Worm (Caenorhabditis elegans): ENCODE data around the gene K09C4.10.

K09C4.10 gene

DNA sequence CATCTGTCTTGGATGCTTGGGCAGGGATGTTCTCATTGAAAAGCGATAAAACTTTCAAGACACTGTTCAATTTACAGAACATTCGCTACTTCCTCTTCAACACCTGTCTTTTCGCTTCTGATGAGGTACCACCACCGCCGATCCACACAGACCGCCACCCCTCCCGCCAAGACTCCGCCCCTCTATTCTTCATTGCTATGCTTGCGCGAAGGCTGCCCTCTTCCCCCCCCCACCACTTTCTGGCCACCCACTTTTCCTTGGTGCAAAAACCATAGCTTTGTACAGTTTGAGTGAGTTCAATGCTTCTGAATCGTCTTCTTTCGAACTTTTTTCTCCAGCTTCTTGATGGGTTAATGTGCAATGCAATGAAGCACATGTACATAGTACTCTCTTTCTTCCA lies 33.9 kb upstream of the K09C4.10 start:
- TF ChIP-seq F49E8.2 (tag; optimal IDR thresholded peaks at IDR 0.05; ENCODE audit: borderline replicate concordance): no peak
- TF ChIP-seq set-16 (GFP tag; IDR thresholded peaks at IDR 0.05): peak; percentile 67

DNA sequence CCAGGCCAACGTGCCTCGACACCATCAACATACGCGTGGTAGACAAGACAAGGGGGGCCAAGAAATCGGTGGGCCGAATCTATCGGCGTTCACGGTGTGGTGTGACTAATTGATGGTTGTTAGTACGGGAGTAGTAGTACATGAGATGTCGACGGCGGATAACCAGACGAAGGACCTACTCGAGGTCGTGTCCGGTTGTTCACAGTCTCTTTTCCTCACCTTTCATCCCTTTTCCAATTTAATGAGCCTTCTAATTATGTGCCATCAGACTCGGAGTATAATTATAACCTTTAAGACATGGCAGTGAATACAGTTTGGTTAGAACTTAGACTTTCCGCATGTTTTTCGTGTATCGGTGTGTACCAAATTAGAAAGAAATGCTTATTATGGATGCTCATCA lies 30.7 kb upstream of the K09C4.10 start:
- TF ChIP-seq nhr-102 (tag; optimal IDR thresholded peaks at IDR 0.05) (no peak), T20F7.1 (GFP tag; optimal IDR thresholded peaks at IDR 0.05) (no peak), skn-1 (tag; optimal IDR thresholded peaks at IDR 0.05) (no peak), mdt-29 (GFP tag; IDR thresholded peaks at IDR 0.05) (no peak), tra-1 (GFP tag; IDR thresholded peaks at IDR 0.05) (no peak), F10B5.3 (tag; optimal IDR thresholded peaks at IDR 0.05) (no peak), nhr-6 (tag; optimal IDR thresholded peaks at IDR 0.05) (no peak), lin-29 (GFP tag; IDR thresholded peaks at IDR 0.05) (no peak), lim-7 (GFP tag; IDR thresholded peaks at IDR 0.05) (no peak), daf-16 (GFP tag; optimal IDR thresholded peaks at IDR 0.05) (no peak), daf-16 (tag; optimal IDR thresholded peaks at IDR 0.05) (no peak), Y48G9A.11 (GFP tag; IDR thresholded peaks at IDR 0.05) (no peak), lsy-2 (tag; optimal IDR thresholded peaks at IDR 0.05) (no peak)

DNA sequence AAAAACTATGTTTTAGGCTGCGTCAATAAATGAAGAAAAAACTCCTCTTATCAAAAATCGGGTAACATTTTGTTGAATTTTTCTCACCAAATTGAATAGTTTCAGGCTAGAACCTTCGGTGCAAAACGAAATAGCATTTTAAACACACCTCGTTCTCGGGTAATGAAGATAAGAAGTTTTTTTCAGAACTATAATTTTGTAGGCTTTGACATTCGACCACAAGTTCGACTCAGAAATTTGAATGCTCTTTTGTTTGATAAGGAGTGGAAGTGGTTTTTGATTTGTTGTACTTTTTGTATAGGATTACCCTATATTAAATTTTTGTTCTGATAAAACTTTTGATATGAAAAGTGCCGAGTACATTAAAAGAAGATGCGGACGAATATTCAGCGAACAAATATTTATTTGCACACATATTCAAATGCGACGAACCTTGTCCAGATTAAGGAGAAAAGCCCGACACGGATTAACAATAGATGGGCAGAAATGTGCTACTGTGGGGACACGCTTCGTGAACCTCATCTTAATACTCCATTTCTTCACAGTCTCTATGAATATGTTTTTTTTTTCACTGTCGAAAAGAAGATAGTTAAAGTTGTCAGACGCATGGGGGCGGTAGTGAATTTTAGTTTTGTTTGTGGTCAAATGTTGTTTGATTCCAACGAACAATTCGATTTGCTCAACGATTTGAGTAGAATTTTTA lies 26.7 kb upstream of the K09C4.10 start:
- no peak for TF ChIP-seq daf-16 (GFP tag; optimal IDR thresholded peaks at IDR 0.05)
- peak; percentile 42 for TF ChIP-seq daf-16 (tag; optimal IDR thresholded peaks at IDR 0.05)
- TF ChIP-seq pqm-1 (tag; optimal IDR thresholded peaks at IDR 0.05): peak; percentile 74
- no peak for TF ChIP-seq lin-1 (GFP tag; IDR thresholded peaks at IDR 0.05)
- peak; percentile 10 for TF ChIP-seq nhr-48 (tag; optimal IDR thresholded peaks at IDR 0.05)
- peak; percentile 42 for TF ChIP-seq nhr-77 (tag; optimal IDR thresholded peaks at IDR 0.05)
- TF ChIP-seq dve-1 (tag; optimal IDR thresholded peaks at IDR 0.05; ENCODE audit: insufficient read depth): peak; percentile 57
- TF ChIP-seq hlh-11 (tag; optimal IDR thresholded peaks at IDR 0.05): peak; percentile 51
- peak; percentile 86 for TF ChIP-seq nhr-28 (tag; optimal IDR thresholded peaks at IDR 0.05)
- TF ChIP-seq dmd-6 (GFP tag; IDR thresholded peaks at IDR 0.05): peak; percentile 94
- no peak for TF ChIP-seq lin-15B (tag; optimal IDR thresholded peaks at IDR 0.05)

DNA sequence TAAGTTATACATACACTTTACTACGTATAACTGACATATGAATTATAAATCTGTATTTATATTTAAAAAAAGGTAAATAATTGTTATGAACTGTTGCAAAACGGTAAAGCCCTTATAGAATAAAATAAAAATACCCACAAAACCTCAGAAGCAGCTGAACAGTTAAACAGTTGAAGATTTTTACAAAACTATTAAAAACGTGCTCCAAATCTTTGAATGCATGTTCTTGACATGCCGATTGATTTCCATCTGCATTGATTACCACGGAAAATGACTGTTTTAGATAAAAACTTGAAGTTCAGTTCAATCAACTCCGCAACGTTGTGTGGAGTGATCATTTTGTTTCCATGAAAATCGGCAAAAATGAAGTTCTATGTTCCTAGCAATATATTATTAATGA lies 24.0 kb upstream of the K09C4.10 start, which contains the start of gene F11D5.7:
Gene F11D5.7, plus strand, starts transcription at position 301 of the 400 bp plus-strand sequence.
- TF ChIP-seq pha-4 (GFP tag; IDR thresholded peaks at IDR 0.05): no peak
- TF ChIP-seq pha-4 (tag; optimal IDR thresholded peaks at IDR 0.05): no peak
- TF ChIP-seq dmd-6 (GFP tag; IDR thresholded peaks at IDR 0.05): 0 out of 2 replicates have a peak, but pooled peaks have one; percentile 8
- no peak for TF ChIP-seq skn-1 (tag; optimal IDR thresholded peaks at IDR 0.05)
- TF ChIP-seq dpl-1 (GFP tag; optimal IDR thresholded peaks at IDR 0.05): no peak
- TF ChIP-seq ztf-7 (tag; optimal IDR thresholded peaks at IDR 0.05): no peak
- no peak for TF ChIP-seq Y105C5A.15 (GFP tag; IDR thresholded peaks at IDR 0.05)

DNA sequence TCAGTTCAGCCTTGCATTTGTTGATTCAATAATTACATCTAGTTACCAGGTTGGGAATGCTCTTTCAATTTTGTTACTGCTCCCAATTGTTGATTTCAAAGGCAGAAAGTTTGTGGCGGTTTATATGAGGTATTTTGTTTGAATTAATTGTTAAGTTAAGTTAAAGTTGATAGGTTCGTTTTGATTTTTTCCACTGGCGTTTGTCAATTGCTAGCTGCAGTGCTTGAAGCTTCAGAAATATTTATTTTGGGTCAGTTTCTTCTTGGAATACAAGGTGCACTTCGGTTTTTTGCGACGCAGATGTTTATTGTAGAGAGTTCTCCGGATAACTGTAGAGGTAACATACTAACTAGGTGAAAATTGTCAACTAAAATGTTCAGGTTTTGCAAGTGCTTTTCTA lies 21.7 kb upstream of the K09C4.10 start, which contains the start of gene F11D5.5:
Gene F11D5.5, plus strand, starts transcription at position 301 of the 400 bp plus-strand sequence.
- TF ChIP-seq dmd-8 (GFP tag; IDR thresholded peaks at IDR 0.05) (no peak), ZK546.5 (tag; optimal IDR thresholded peaks at IDR 0.05) (no peak), nhr-10 (tag; optimal IDR thresholded peaks at IDR 0.05) (no peak), nhr-28 (tag; optimal IDR thresholded peaks at IDR 0.05) (no peak), zag-1 (tag; optimal IDR thresholded peaks at IDR 0.05) (no peak), T26A8.4 (GFP tag; IDR thresholded peaks at IDR 0.05) (no peak), ceh-82 (tag; optimal IDR thresholded peaks at IDR 0.05) (no peak), F37D6.2 (tag; optimal IDR thresholded peaks at IDR 0.05) (no peak), ZK337.2 (GFP tag; IDR thresholded peaks at IDR 0.05) (no peak), pqm-1 (tag; optimal IDR thresholded peaks at IDR 0.05) (no peak), nhr-102 (tag; optimal IDR thresholded peaks at IDR 0.05) (no peak), ama-1 (optimal IDR thresholded peaks at IDR 0.05) (no peak), nhr-76 (tag; optimal IDR thresholded peaks at IDR 0.05) (no peak), hlh-30 (tag; optimal IDR thresholded peaks at IDR 0.05; ENCODE audit: insufficient read depth) (no peak), spr-3 (GFP tag; optimal IDR thresholded peaks at IDR 0.05) (no peak)

Data from whole organism, L4 larva.